Worm (Caenorhabditis elegans) whole organism, mixed stage, embryonic: ENCODE measurements around the gene C33F10.11.
"Not testable (repeated sequence)": the region's sequence is repeated elsewhere in the genome, so short reads cannot be mapped to it uniquely, and the experiment has no call there.

Source experiments
- M03D4.4 ChIP-seq: sonication (generic microtip); optimal IDR thresholded peaks from 2 replicates; lab custom pipeline; 2017; ENCODE audit warnings: mild to moderate bottlenecking, missing genetic modification characterization, missing compliant biosample characterization
- blmp-1 ChIP-seq: fragments of 150-350 bp; optimal IDR thresholded peaks from 2 replicates; lab custom pipeline; 2014; ENCODE audit warnings: missing biosample characterization, missing genetic modification characterization
- ceh-39 ChIP-seq: fragments of 150-350 bp; optimal IDR thresholded peaks from 2 replicates; lab custom pipeline; 2014; ENCODE audit warnings: missing biosample characterization, missing genetic modification characterization
- ceh-83 ChIP-seq: fragments of 200-800 bp; sonication (Bioruptor generic); optimal IDR thresholded peaks from 2 replicates; lab custom pipeline; 2018; ENCODE audit warnings: mild to moderate bottlenecking, missing genetic modification characterization, missing compliant biosample characterization
- cnd-1 ChIP-seq: fragments of 200-800 bp; sonication (Bioruptor generic); optimal IDR thresholded peaks from 2 replicates; lab custom pipeline; 2018; ENCODE audit warnings: mild to moderate bottlenecking, missing genetic modification characterization, missing compliant biosample characterization
- drap-1 ChIP-seq: fragments of 200-800 bp; sonication (Bioruptor generic); optimal IDR thresholded peaks from 3 replicates; lab custom pipeline; 2018; ENCODE audit warnings: mild to moderate bottlenecking, missing genetic modification characterization, missing compliant biosample characterization
- elt-1 ChIP-seq: sonication (generic microtip); optimal IDR thresholded peaks from 2 replicates; lab custom pipeline; 2017; ENCODE audit warnings: missing genetic modification characterization, mild to moderate bottlenecking, missing compliant biosample characterization, antibody characterized with exemption, moderate library complexity, borderline replicate concordance; ENCODE audit not compliant: insufficient read depth
- elt-3 ChIP-seq: fragments of 150-350 bp; optimal IDR thresholded peaks from 2 replicates; lab custom pipeline; 2014; ENCODE audit warnings: missing biosample characterization, missing genetic modification characterization
- ham-2 ChIP-seq: fragments of 200-800 bp; sonication (Bioruptor generic); optimal IDR thresholded peaks from 2 replicates; lab custom pipeline; 2018; ENCODE audit warnings: mild to moderate bottlenecking, missing genetic modification characterization, missing compliant biosample characterization
- hlh-1 ChIP-seq: fragments of 150-350 bp; optimal IDR thresholded peaks from 2 replicates; lab custom pipeline; 2014; ENCODE audit warnings: missing biosample characterization, missing genetic modification reagents, missing genetic modification characterization
- lin-13 ChIP-seq: fragments of 150-350 bp; optimal IDR thresholded peaks from 2 replicates; lab custom pipeline; 2014; ENCODE audit warnings: missing biosample characterization, missing genetic modification characterization
- lin-32 ChIP-seq: fragments of 200-800 bp; sonication (Bioruptor generic); optimal IDR thresholded peaks from 2 replicates; lab custom pipeline; 2018; ENCODE audit warnings: mild to moderate bottlenecking, missing genetic modification characterization, missing compliant biosample characterization
- lsy-2 ChIP-seq: fragments of 150-350 bp; optimal IDR thresholded peaks from 2 replicates; lab custom pipeline; 2014; ENCODE audit warnings: missing biosample characterization, missing genetic modification characterization
- mab-5 ChIP-seq: fragments of 150-350 bp; optimal IDR thresholded peaks from 2 replicates; lab custom pipeline; 2014; ENCODE audit warnings: missing biosample characterization, missing genetic modification characterization
- mep-1 ChIP-seq: fragments of 150-350 bp; optimal IDR thresholded peaks from 2 replicates; lab custom pipeline; 2017; ENCODE audit warnings: missing biosample characterization, missing genetic modification reagents, missing genetic modification characterization, inconsistent platforms
- mls-2 ChIP-seq: sonication (generic microtip); optimal IDR thresholded peaks from 2 replicates; lab custom pipeline; 2016; ENCODE audit warnings: mild to moderate bottlenecking, missing genetic modification characterization, moderate library complexity, missing compliant biosample characterization
- nhr-12 ChIP-seq: fragments of 150-350 bp; optimal IDR thresholded peaks from 2 replicates; lab custom pipeline; 2014; ENCODE audit warnings: missing biosample characterization, missing genetic modification characterization
- nhr-2 ChIP-seq: fragments of 150-350 bp; optimal IDR thresholded peaks from 2 replicates; lab custom pipeline; 2014; ENCODE audit warnings: missing biosample characterization, missing genetic modification characterization
- nhr-28 ChIP-seq: fragments of 150-350 bp; optimal IDR thresholded peaks from 2 replicates; lab custom pipeline; 2014; ENCODE audit warnings: missing biosample characterization, missing genetic modification characterization
- snpc-4 ChIP-seq: fragments of 150-350 bp; optimal IDR thresholded peaks from 2 replicates; lab custom pipeline; 2014; ENCODE audit warnings: missing biosample characterization, missing genetic modification characterization
- sptf-1 ChIP-seq: sonication (generic microtip); optimal IDR thresholded peaks from 2 replicates; lab custom pipeline; 2017; ENCODE audit warnings: mild to moderate bottlenecking, missing genetic modification characterization, moderate library complexity, missing compliant biosample characterization
- tbx-8 ChIP-seq: fragments of 200-800 bp; sonication (Bioruptor generic); optimal IDR thresholded peaks from 2 replicates; lab custom pipeline; 2018; ENCODE audit warnings: mild to moderate bottlenecking, missing genetic modification characterization, moderate library complexity, missing compliant biosample characterization
- unc-120 ChIP-seq: sonication (generic microtip); optimal IDR thresholded peaks from 2 replicates; lab custom pipeline; 2017; ENCODE audit warnings: missing genetic modification characterization, missing compliant biosample characterization; ENCODE audit not compliant: poor library complexity, severe bottlenecking
- unc-39 ChIP-seq: fragments of 150-350 bp; optimal IDR thresholded peaks from 2 replicates; lab custom pipeline; 2014; ENCODE audit warnings: missing biosample characterization, missing genetic modification characterization
- zip-8 ChIP-seq: fragments of 150-350 bp; optimal IDR thresholded peaks from 2 replicates; lab custom pipeline; 2014; ENCODE audit warnings: missing biosample characterization, missing genetic modification characterization
- ztf-11 ChIP-seq: fragments of 150-350 bp; optimal IDR thresholded peaks from 2 replicates; lab custom pipeline; 2014; ENCODE audit warnings: missing biosample characterization, missing genetic modification characterization

The C33F10.11 gene

ce11 chrII:4871834-4872233 lies 37.2 kb upstream of the C33F10.11 start:
- TF ChIP-seq ceh-83 (GFP tag; lab: Kevin White, UChicago) (no peak), mep-1 (tag; lab: Kevin White, UChicago) (no peak), ztf-11 (tag; lab: Kevin White, UChicago) (no peak), M03D4.4 (tag; lab: Kevin White, UChicago) (no peak)

ce11 chrII:4870691-4871090 lies 36.0 kb upstream of the C33F10.11 start, which contains the start of gene col-20:
TSS of gene col-20 (minus strand) at chrII:4870791.
- TF ChIP-seq ham-2 (no peak), lsy-2 (tag; lab: Kevin White, UChicago) (no peak)

- no peak for TF ChIP-seq sptf-1 (tag; lab: Kevin White, UChicago)
- TF ChIP-seq nhr-28, result no peak
- TF ChIP-seq unc-39 (tag; lab: Kevin White, UChicago), result no peak
- no peak for TF ChIP-seq mep-1 (tag; lab: Kevin White, UChicago)
- no peak for TF ChIP-seq ztf-11 (tag; lab: Kevin White, UChicago)
- no peak for TF ChIP-seq lin-13 (tag; lab: Kevin White, UChicago)
- no peak for TF ChIP-seq tbx-8
- no peak for TF ChIP-seq snpc-4
- no peak for TF ChIP-seq elt-3
- no peak for TF ChIP-seq ham-2
- TF ChIP-seq, all 35 proteins: peak for 0
These were observed 35.2 kb upstream of the C33F10.11 start for ce11 chrII:4869793-4870343.

ce11 chrII:4867476-4867875 lies 32.8 kb upstream of the C33F10.11 start, which contains the start of gene col-17:
TSS of gene col-17 (minus strand) at chrII:4867576.
- no peak for TF ChIP-seq lin-32
- no peak for TF ChIP-seq elt-3
- TF ChIP-seq zip-8, result no peak
- TF ChIP-seq elt-1 (tag; lab: Kevin White, UChicago), result no peak
- TF ChIP-seq blmp-1 (tag; lab: Kevin White, UChicago), result no peak
- TF ChIP-seq mab-5, result no peak
- TF ChIP-seq ham-2, result no peak
- TF ChIP-seq, all 35 proteins: peak for 0

ce11 chrII:4866045-4866444 lies 31.4 kb upstream of the C33F10.11 start:
- TF ChIP-seq blmp-1 (tag; lab: Kevin White, UChicago), result no peak
- no peak for TF ChIP-seq ceh-39 (tag; lab: Kevin White, UChicago)
- no peak for TF ChIP-seq mep-1 (tag; lab: Kevin White, UChicago)
- no peak for TF ChIP-seq drap-1
- no peak for TF ChIP-seq unc-39 (tag; lab: Kevin White, UChicago)
- TF ChIP-seq tbx-8, result no peak

- TF ChIP-seq nhr-2 (no peak), lin-32 (no peak)
These were observed 28.7 kb upstream of the C33F10.11 start, which contains the start of the genes mpst-4 and F11G11.14 for ce11 chrII:4863357-4863756. TSS of gene mpst-4 (minus strand) at chrII:4863457. TSS of gene F11G11.14 (plus strand) at chrII:4863681.

- not testable (repeated sequence) for TF ChIP-seq blmp-1 (tag; lab: Kevin White, UChicago); unc-39 (tag; lab: Kevin White, UChicago); ceh-83 (GFP tag; lab: Kevin White, UChicago)
These were observed 25.6 kb upstream of the C33F10.11 start, which contains the start of the genes nspd-5 and F11G11.4 for ce11 chrII:4860260-4860659. TSS of gene nspd-5 (minus strand) at chrII:4860360. TSS of gene F11G11.4 (plus strand) at chrII:4860594.

ce11 chrII:4858906-4859411 lies 24.3 kb upstream of the C33F10.11 start:
- TF ChIP-seq nhr-12 (tag; lab: Kevin White, UChicago) (no peak), mls-2 (tag; lab: Kevin White, UChicago) (no peak), blmp-1 (tag; lab: Kevin White, UChicago) (no peak), cnd-1 (tag; lab: Kevin White, UChicago) (no peak), elt-3 (no peak), unc-120 (tag; lab: Kevin White, UChicago) (no peak), hlh-1 (tag; lab: Kevin White, UChicago) (no peak), tbx-8 (no peak)
